Worm (Caenorhabditis elegans) whole organism, late embryonic: ENCODE data around the gene W09G12.10.

ENCODE experiments used
- Y22D7AL.16 ChIP-seq: sonication (generic microtip); optimal IDR thresholded peaks from 2 replicates; lab custom pipeline; 2016; ENCODE audit warnings: missing genetic modification characterization, missing compliant biosample characterization
- ama-1 ChIP-seq: fragments of 150-350 bp; optimal IDR thresholded peaks from 2 replicates; lab custom pipeline; 2014
- ceh-18 ChIP-seq: sonication (generic microtip); optimal IDR thresholded peaks from 2 replicates; lab custom pipeline; 2016; ENCODE audit warnings: missing genetic modification characterization, missing compliant biosample characterization
- ceh-31 ChIP-seq: sonication (generic microtip); optimal IDR thresholded peaks from 2 replicates; lab custom pipeline; 2016; ENCODE audit warnings: missing genetic modification characterization, missing compliant biosample characterization
- ceh-6 ChIP-seq: fragments of 200-800 bp; sonication (Bioruptor generic); optimal IDR thresholded peaks from 2 replicates; lab custom pipeline; 2018; ENCODE audit warnings: mild to moderate bottlenecking, missing genetic modification characterization, missing compliant biosample characterization
- dve-1 ChIP-seq: sonication (generic microtip); optimal IDR thresholded peaks from 2 replicates; lab custom pipeline; 2017; ENCODE audit warnings: antibody characterized with exemption, mild to moderate bottlenecking, missing genetic modification characterization, missing compliant biosample characterization
- elt-2 ChIP-seq: sonication (generic microtip); optimal IDR thresholded peaks from 2 replicates; lab custom pipeline; 2016; ENCODE audit warnings: missing genetic modification reagents, missing genetic modification characterization, missing compliant biosample characterization
- fkh-10 ChIP-seq: fragments of 150-350 bp; optimal IDR thresholded peaks from 2 replicates; lab custom pipeline; 2014; ENCODE audit warnings: missing biosample characterization, missing genetic modification reagents, missing genetic modification characterization
- odd-2 ChIP-seq: sonication (generic microtip); optimal IDR thresholded peaks from 2 replicates; lab custom pipeline; 2017; ENCODE audit warnings: antibody characterized with exemption, mild to moderate bottlenecking, missing genetic modification characterization, missing compliant biosample characterization
- pag-3 ChIP-seq: sonication (generic microtip); optimal IDR thresholded peaks from 2 replicates; lab custom pipeline; 2016; ENCODE audit warnings: missing compliant biosample characterization, missing genetic modification characterization, borderline replicate concordance
- pha-4 ChIP-seq: fragments of 150-350 bp; optimal IDR thresholded peaks from 2 replicates; lab custom pipeline; 2018; ENCODE audit warnings: missing biosample characterization, missing genetic modification reagents, missing genetic modification characterization
- pqm-1 ChIP-seq: sonication (generic microtip); optimal IDR thresholded peaks from 2 replicates; lab custom pipeline; 2016; ENCODE audit warnings: missing genetic modification characterization, missing compliant biosample characterization
- sox-2 ChIP-seq: fragments of 200-800 bp; sonication (Bioruptor generic); IDR thresholded peaks from 2 replicates; pipeline ENCODE4 v1.3.6; 2022; ENCODE audit warnings: missing genetic modification reagents, missing genetic modification characterization, missing compliant biosample characterization
- tbx-2 ChIP-seq: sonication (generic microtip); optimal IDR thresholded peaks from 2 replicates; lab custom pipeline; 2016; ENCODE audit warnings: missing genetic modification characterization, missing compliant biosample characterization

DNA sequence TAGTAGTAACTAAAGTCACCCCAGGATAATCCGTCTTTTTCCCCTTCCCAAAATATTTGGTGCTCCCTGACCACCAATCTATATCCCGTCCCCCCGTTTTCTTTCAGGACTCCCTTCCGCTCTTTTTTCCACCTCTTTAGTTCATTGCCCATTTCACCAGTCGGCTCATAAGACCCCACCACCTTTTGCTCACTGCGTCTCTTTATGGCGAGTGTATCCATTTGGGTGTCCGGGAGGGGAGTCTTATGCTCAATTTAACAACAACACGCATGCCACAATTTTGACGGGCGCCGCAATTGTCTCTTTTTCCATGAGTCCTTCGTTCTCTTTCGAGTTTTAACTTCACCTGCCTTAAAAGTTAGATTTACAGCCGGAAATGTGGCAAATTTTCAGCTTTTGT, 7.9 kb downstream of the W09G12.10 start:
- peak; percentile 82 for TF ChIP-seq ceh-31 (tag; lab: Kevin White, UChicago)
- TF ChIP-seq fkh-10 = no peak
- no peak for TF ChIP-seq pqm-1 (tag; lab: Kevin White, UChicago)
- TF ChIP-seq dve-1 (tag; lab: Kevin White, UChicago) = no peak
- no peak for TF ChIP-seq ceh-6 (GFP tag; lab: Kevin White, UChicago)
- TF ChIP-seq odd-2 (tag; lab: Kevin White, UChicago) = no peak
- TF ChIP-seq sox-2 = no peak
- TF ChIP-seq pha-4 (tag; lab: Kevin White, UChicago) = no peak
- TF ChIP-seq ama-1 (lab: Kevin White, UChicago) = no peak
- peak; percentile 54 for TF ChIP-seq tbx-2 (tag; lab: Kevin White, UChicago)
- no peak for TF ChIP-seq pag-3 (tag; lab: Kevin White, UChicago)
- no peak for TF ChIP-seq elt-2
- TF ChIP-seq Y22D7AL.16 (tag; lab: Kevin White, UChicago) = no peak
- peak; percentile 28 for TF ChIP-seq ceh-18 (tag; lab: Kevin White, UChicago)
